Fruit fly (Drosophila melanogaster): ENCODE data around the gene rudhira.

rudhira gene

DNA sequence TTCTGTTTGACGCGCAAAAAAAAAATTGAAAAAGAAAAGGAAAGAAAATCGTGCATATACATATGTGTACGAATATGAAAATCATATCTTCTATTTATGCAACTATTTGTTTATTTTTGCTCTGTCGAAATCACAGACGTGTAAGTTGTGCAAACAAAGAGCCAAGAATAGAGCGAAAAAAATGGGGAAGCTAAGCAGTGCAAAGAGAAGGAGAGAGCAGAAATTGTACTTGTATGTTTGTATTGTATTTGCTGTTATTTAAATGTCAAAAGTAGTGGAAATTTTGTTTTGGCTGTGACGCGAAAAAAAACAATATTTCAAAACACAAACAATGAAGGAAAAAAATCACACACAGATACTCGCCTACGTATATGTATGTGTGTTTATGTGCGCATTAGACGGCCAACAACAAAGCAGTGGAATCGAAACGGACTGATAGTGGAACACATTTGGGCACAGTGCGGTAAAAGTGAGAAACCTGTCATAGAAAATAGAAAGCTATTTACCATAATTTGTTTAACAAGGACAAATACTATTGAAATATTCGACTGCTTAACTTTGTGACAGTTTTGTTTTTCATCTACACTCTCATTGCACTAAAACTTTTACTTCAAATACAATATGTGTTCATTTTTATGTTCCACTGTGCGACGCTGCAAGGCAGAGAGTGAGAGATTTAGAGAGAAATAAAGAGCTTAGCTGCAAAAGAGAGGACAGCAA, 1.5 kb downstream of the rudhira start (continued):
- peak; percentile 78 for TF ChIP-seq kay (GFP tag; optimal IDR thresholded peaks at IDR 0.05)
- peak; percentile 89 for TF ChIP-seq disco-r (GFP tag; optimal IDR thresholded peaks at IDR 0.05)
- peak; percentile 94 for TF ChIP-seq ind (GFP tag; optimal IDR thresholded peaks at IDR 0.05)
- TF ChIP-seq CG13123 (GFP tag; optimal IDR thresholded peaks at IDR 0.05) = peak; percentile 87
- peak; percentile 90 for TF ChIP-seq caup (GFP tag; optimal IDR thresholded peaks at IDR 0.05; ENCODE audit: severe bottlenecking)
- TF ChIP-seq fd3F (GFP tag; optimal IDR thresholded peaks at IDR 0.05) = peak; percentile 86
- peak; percentile 90 for TF ChIP-seq corto (GFP tag; optimal IDR thresholded peaks at IDR 0.05)
- TF ChIP-seq h (optimal IDR thresholded peaks at IDR 0.05) = no peak
- TF ChIP-seq CG6791 (GFP tag; IDR thresholded peaks at IDR 0.05; ENCODE audit: partially characterized antibody) = peak; percentile 42; the same call in 1 of the 3 replicates
- TF ChIP-seq HLHmδ (GFP tag; optimal IDR thresholded peaks at IDR 0.05) = no peak
- peak; percentile 75 for TF ChIP-seq cg (GFP tag; optimal IDR thresholded peaks at IDR 0.05)
- TF ChIP-seq jing (GFP tag; optimal IDR thresholded peaks at IDR 0.05) = peak; percentile 88
- TF ChIP-seq Poxn (GFP tag; IDR thresholded peaks at IDR 0.05) = peak; percentile 77
- TF ChIP-seq CG6272 (GFP tag; IDR thresholded peaks at IDR 0.05) = peak; percentile 87
- TF ChIP-seq CG13424 (tag; optimal IDR thresholded peaks at IDR 0.05) = peak; percentile 95
- peak; percentile 84 for TF ChIP-seq CG31388 (GFP tag; optimal IDR thresholded peaks at IDR 0.05)
- peak; percentile 89 for TF ChIP-seq Taf1 (GFP tag; IDR thresholded peaks at IDR 0.05)
- peak; percentile 85 for TF ChIP-seq onecut (GFP tag; IDR thresholded peaks at IDR 0.05)
- TF ChIP-seq CG1233 (GFP tag; optimal IDR thresholded peaks at IDR 0.05) = peak; percentile 91
- TF ChIP-seq slp2 (GFP tag; optimal IDR thresholded peaks at IDR 0.05) = peak; percentile 92
- TF ChIP-seq Ssrp (tag; optimal IDR thresholded peaks at IDR 0.05) = peak; percentile 91
- TF ChIP-seq sens (GFP tag) = peak; percentile 100
- TF ChIP-seq Nf-YB (GFP tag; optimal IDR thresholded peaks at IDR 0.05) = peak; percentile 82
- peak; percentile 84 for TF ChIP-seq CG43689 (GFP tag; IDR thresholded peaks at IDR 0.05)
- no peak for TF ChIP-seq br (optimal IDR thresholded peaks at IDR 0.05)
- peak; percentile 93 for TF ChIP-seq CG1602 (GFP tag; optimal IDR thresholded peaks at IDR 0.05)
- peak; percentile 77 for TF ChIP-seq trh (GFP tag; optimal IDR thresholded peaks at IDR 0.05)
- peak; percentile 93 for TF ChIP-seq crc (GFP tag; optimal IDR thresholded peaks at IDR 0.05)
- TF ChIP-seq gsb (GFP tag; IDR thresholded peaks at IDR 0.05) = peak; percentile 83
- peak; percentile 94 for TF ChIP-seq Xbp1 (GFP tag; optimal IDR thresholded peaks at IDR 0.05)
- TF ChIP-seq dan (GFP tag; IDR thresholded peaks at IDR 0.05) = no peak; the same call in 1 of the 2 replicates
- TF ChIP-seq dmrt11E (tag; optimal IDR thresholded peaks at IDR 0.05) = peak; percentile 94
- peak; percentile 49 for TF ChIP-seq pros (GFP tag; optimal IDR thresholded peaks at IDR 0.05)
- peak; percentile 96 for TF ChIP-seq jumu (GFP tag; optimal IDR thresholded peaks at IDR 0.05)
- peak; percentile 78 for TF ChIP-seq CG8359 (GFP tag; optimal IDR thresholded peaks at IDR 0.05; ENCODE audit: borderline replicate concordance)
- peak; percentile 93 for TF ChIP-seq Atf3 (GFP tag; optimal IDR thresholded peaks at IDR 0.05)
- peak; percentile 95 for TF ChIP-seq pum (GFP tag; optimal IDR thresholded peaks at IDR 0.05)
- TF ChIP-seq grn (GFP tag; optimal IDR thresholded peaks at IDR 0.05) = peak; percentile 69
- peak; percentile 98 for TF ChIP-seq Drgx (GFP tag; IDR thresholded peaks at IDR 0.05)
- peak; percentile 42 for TF ChIP-seq stwl (tag; optimal IDR thresholded peaks at IDR 0.05)
- peak; percentile 96 for TF ChIP-seq CG12769 (tag; optimal IDR thresholded peaks at IDR 0.05)
- peak; percentile 79; the same call in 1 of the 2 replicates for TF ChIP-seq Gsc (GFP tag; IDR thresholded peaks at IDR 0.05)
- peak; percentile 92 for TF ChIP-seq peb (GFP tag; IDR thresholded peaks at IDR 0.05)
- no peak for TF ChIP-seq usp (GFP tag; optimal IDR thresholded peaks at IDR 0.05)
- TF ChIP-seq Meics (GFP tag; optimal IDR thresholded peaks at IDR 0.05) = peak; percentile 92
- peak; percentile 57; the same call in 2 of the 3 replicates for TF ChIP-seq knrl (GFP tag; IDR thresholded peaks at IDR 0.05; ENCODE audit: partially characterized antibody)
- TF ChIP-seq Awh (GFP tag; IDR thresholded peaks at IDR 0.05) = peak; percentile 96
- TF ChIP-seq Ets97D (GFP tag; optimal IDR thresholded peaks at IDR 0.05) = peak; percentile 76
- TF ChIP-seq lola (GFP tag; optimal IDR thresholded peaks at IDR 0.05) = peak in 1 of 3 experiments; percentile 90
- peak; percentile 92 for TF ChIP-seq ase (GFP tag; IDR thresholded peaks at IDR 0.05)

Measured in whole organism, embryonic.